Fruit fly (Drosophila melanogaster) whole organism, embryonic: ENCODE measurements around the gene CG45066.

Source experiments
- ATbp ChIP-seq: fragments of 200-800 bp; sonication (Bioruptor generic); optimal IDR thresholded peaks from 2 replicates; lab custom pipeline; 2017; ENCODE audit warnings: missing biosample characterization, mild to moderate bottlenecking, missing genetic modification characterization, missing genetic modification reagents
- Antp ChIP-seq: fragments of 200-800 bp; sonication (Bioruptor generic); optimal IDR thresholded peaks from 3 replicates; lab custom pipeline; 2016; ENCODE audit warnings: missing biosample characterization, missing genetic modification characterization
- Bgb ChIP-seq: fragments of 200-800 bp; sonication (Bioruptor generic); IDR thresholded peaks from 2 replicates; pipeline ENCODE4 v1.3.6; 2022; ENCODE audit warnings: missing biosample characterization, missing genetic modification characterization; ENCODE audit not compliant: partially characterized antibody
- Blimp-1 ChIP-seq: fragments of 200-800 bp; sonication (Bioruptor generic); optimal IDR thresholded peaks from 3 replicates; lab custom pipeline; 2018; ENCODE audit warnings: missing biosample characterization, missing genetic modification characterization, mild to moderate bottlenecking, moderate library complexity, missing genetic modification reagents
- CG10209 ChIP-seq: fragments of 200-800 bp; sonication (Bioruptor generic); optimal IDR thresholded peaks from 3 replicates; lab custom pipeline; 2017; ENCODE audit warnings: missing biosample characterization, mild to moderate bottlenecking, missing genetic modification characterization, missing genetic modification reagents
- CG10274 ChIP-seq: fragments of 200-800 bp; sonication (Bioruptor generic); optimal IDR thresholded peaks from 3 replicates; lab custom pipeline; 2017; ENCODE audit warnings: missing biosample characterization, mild to moderate bottlenecking, missing genetic modification characterization
- CG10462 ChIP-seq: fragments of 200-800 bp; sonication (Bioruptor generic); optimal IDR thresholded peaks from 2 replicates; lab custom pipeline; 2016; ENCODE audit warnings: missing biosample characterization, missing genetic modification characterization
- CG10654 ChIP-seq: fragments of 200-800 bp; sonication (Bioruptor generic); optimal IDR thresholded peaks from 2 replicates; lab custom pipeline; 2016; ENCODE audit warnings: missing biosample characterization, missing genetic modification characterization
- CG11093 ChIP-seq: fragments of 200-800 bp; sonication (Bioruptor generic); IDR thresholded peaks from 3 replicates; pipeline ENCODE4 v1.3.6; 2022; ENCODE audit warnings: missing biosample characterization, missing genetic modification characterization
- CG12942 ChIP-seq: fragments of 200-800 bp; sonication (Bioruptor generic); optimal IDR thresholded peaks from 3 replicates; lab custom pipeline; 2016; ENCODE audit warnings: missing biosample characterization, missing genetic modification characterization
- CG14965 ChIP-seq: fragments of 200-800 bp; sonication (Bioruptor generic); optimal IDR thresholded peaks from 2 replicates; lab custom pipeline; 2016; ENCODE audit warnings: missing biosample characterization, missing genetic modification characterization, borderline replicate concordance
- CG18599 ChIP-seq: fragments of 200-800 bp; sonication (Bioruptor generic); optimal IDR thresholded peaks from 3 replicates; lab custom pipeline; 2017; ENCODE audit warnings: missing biosample characterization, missing genetic modification characterization, mild to moderate bottlenecking, moderate library complexity, missing genetic modification reagents
- CG2678 ChIP-seq: fragments of 200-800 bp; sonication (Bioruptor generic); optimal IDR thresholded peaks from 3 replicates; lab custom pipeline; 2019; ENCODE audit warnings: missing biosample characterization, mild to moderate bottlenecking, missing genetic modification characterization, moderate library complexity
- CG30403 ChIP-seq: fragments of 200-800 bp; sonication (Bioruptor generic); optimal IDR thresholded peaks from 3 replicates; lab custom pipeline; 2016; ENCODE audit warnings: missing biosample characterization, missing genetic modification characterization
- CG3065 ChIP-seq: fragments of 200-800 bp; sonication (Bioruptor generic); optimal IDR thresholded peaks from 2 replicates; lab custom pipeline; 2016; ENCODE audit warnings: missing biosample characterization, missing genetic modification characterization
- CG3838 ChIP-seq: fragments of 200-800 bp; sonication (Bioruptor generic); optimal IDR thresholded peaks from 3 replicates; lab custom pipeline; 2016; ENCODE audit warnings: missing biosample characterization, missing genetic modification characterization
- CG4282 ChIP-seq: fragments of 200-800 bp; sonication (Bioruptor generic); optimal IDR thresholded peaks from 2 replicates; lab custom pipeline; 2016; ENCODE audit warnings: missing biosample characterization, missing genetic modification characterization
- CG4424 ChIP-seq: fragments of 200-800 bp; sonication (Bioruptor generic); optimal IDR thresholded peaks from 3 replicates; lab custom pipeline; 2016; ENCODE audit warnings: missing biosample characterization, missing genetic modification characterization
- CG6791 ChIP-seq: fragments of 200-800 bp; sonication (Bioruptor generic); IDR thresholded peaks from 3 replicates; pipeline ENCODE4 v1.3.6; 2022; ENCODE audit warnings: missing biosample characterization, missing genetic modification characterization; ENCODE audit not compliant: partially characterized antibody
- CG9932 ChIP-seq: fragments of 200-800 bp; sonication (Bioruptor generic); IDR thresholded peaks from 2 replicates; pipeline ENCODE4 v1.3.6; 2022; ENCODE audit warnings: missing biosample characterization, missing genetic modification characterization
- CTCF ChIP-seq: fragments of 200-800 bp; sonication (Bioruptor generic); optimal IDR thresholded peaks from 2 replicates; lab custom pipeline; 2017; ENCODE audit warnings: missing biosample characterization, mild to moderate bottlenecking, missing genetic modification characterization, moderate library complexity
- CrebB ChIP-seq: fragments of 200-800 bp; sonication (Bioruptor generic); optimal IDR thresholded peaks from 3 replicates; lab custom pipeline; 2018; ENCODE audit warnings: missing biosample characterization, mild to moderate bottlenecking, missing genetic modification characterization
- E2f2 ChIP-seq: fragments of 200-800 bp; sonication (Bioruptor generic); IDR thresholded peaks from 2 replicates; pipeline ENCODE4 v1.3.6; 2022; ENCODE audit warnings: missing biosample characterization, missing genetic modification characterization
- Elba2 ChIP-seq: fragments of 200-800 bp; sonication (Bioruptor generic); optimal IDR thresholded peaks from 3 replicates; lab custom pipeline; 2016; ENCODE audit warnings: missing biosample characterization, missing genetic modification characterization
- Ets65A ChIP-seq: fragments of 200-800 bp; sonication (Bioruptor generic); peaks from one replicate; lab custom pipeline; 2016; ENCODE audit warnings: missing biosample characterization, missing genetic modification characterization
- Ets97D ChIP-seq: fragments of 200-800 bp; sonication (Bioruptor generic); optimal IDR thresholded peaks from 3 replicates; lab custom pipeline; 2016; ENCODE audit warnings: missing biosample characterization, missing genetic modification characterization
- HHEX ChIP-seq: fragments of 200-800 bp; sonication (Bioruptor generic); optimal IDR thresholded peaks from 3 replicates; lab custom pipeline; 2017; ENCODE audit warnings: missing biosample characterization, mild to moderate bottlenecking, missing genetic modification characterization, missing genetic modification reagents
- Hsf ChIP-seq: fragments of 200-800 bp; sonication (Bioruptor generic); optimal IDR thresholded peaks from 3 replicates; lab custom pipeline; 2016; ENCODE audit warnings: missing biosample characterization, missing genetic modification characterization
- Kr ChIP-seq: fragments of 200-800 bp; sonication (Bioruptor generic); optimal IDR thresholded peaks from 2 replicates; lab custom pipeline; 2017; ENCODE audit warnings: missing biosample characterization, mild to moderate bottlenecking, missing genetic modification characterization
- Optix ChIP-seq: fragments of 200-800 bp; sonication (Bioruptor generic); IDR thresholded peaks from 3 replicates; pipeline ENCODE4 v1.3.6; 2022; ENCODE audit warnings: missing biosample characterization, missing genetic modification characterization
- Sox102F ChIP-seq: fragments of 200-800 bp; sonication (Bioruptor generic); optimal IDR thresholded peaks from 2 replicates; lab custom pipeline; 2018; ENCODE audit warnings: missing biosample characterization, mild to moderate bottlenecking, missing genetic modification characterization, moderate library complexity
- Sry-δ ChIP-seq: fragments of 200-800 bp; sonication (Bioruptor generic); optimal IDR thresholded peaks from 2 replicates; lab custom pipeline; 2016; ENCODE audit warnings: missing biosample characterization, missing genetic modification characterization
- Taf1 ChIP-seq: fragments of 200-800 bp; sonication (Bioruptor generic); IDR thresholded peaks from 2 replicates; pipeline ENCODE4 v1.3.6; 2022; ENCODE audit warnings: missing biosample characterization, missing genetic modification characterization
- ash1 ChIP-seq: fragments of 200-800 bp; sonication (Bioruptor generic); optimal IDR thresholded peaks from 2 replicates; lab custom pipeline; 2018; ENCODE audit warnings: missing biosample characterization, mild to moderate bottlenecking, missing genetic modification characterization
- bowl ChIP-seq: fragments of 200-800 bp; sonication (Bioruptor generic); IDR thresholded peaks from 2 replicates; pipeline ENCODE4 v1.3.6; 2022; ENCODE audit warnings: missing biosample characterization, missing genetic modification characterization
- crc ChIP-seq: fragments of 200-800 bp; sonication (Bioruptor generic); optimal IDR thresholded peaks from 2 replicates; lab custom pipeline; 2016; ENCODE audit warnings: missing biosample characterization, missing genetic modification characterization
- dm ChIP-seq: fragments of 200-800 bp; sonication (Bioruptor generic); optimal IDR thresholded peaks from 3 replicates; lab custom pipeline; 2016; ENCODE audit warnings: missing biosample characterization, missing genetic modification characterization
- eyg ChIP-seq: fragments of 200-800 bp; sonication (Bioruptor generic); optimal IDR thresholded peaks from 3 replicates; lab custom pipeline; 2016; ENCODE audit warnings: missing biosample characterization, missing genetic modification characterization
- fd64A ChIP-seq: fragments of 200-800 bp; sonication (Bioruptor generic); optimal IDR thresholded peaks from 3 replicates; lab custom pipeline; 2018; ENCODE audit warnings: missing biosample characterization, mild to moderate bottlenecking, missing genetic modification characterization
- jumu ChIP-seq: fragments of 200-800 bp; sonication (Bioruptor generic); optimal IDR thresholded peaks from 3 replicates; lab custom pipeline; 2016; ENCODE audit warnings: missing biosample characterization, missing genetic modification characterization
- lmd ChIP-seq: fragments of 200-800 bp; sonication (Bioruptor generic); IDR thresholded peaks from 2 replicates; pipeline ENCODE4 v1.3.6; 2022; ENCODE audit warnings: missing biosample characterization, missing genetic modification characterization
- nom ChIP-seq: fragments of 200-800 bp; sonication (Bioruptor generic); optimal IDR thresholded peaks from 2 replicates; lab custom pipeline; 2017; ENCODE audit warnings: missing biosample characterization, missing genetic modification characterization, mild to moderate bottlenecking, moderate library complexity, missing genetic modification reagents
- otp ChIP-seq: fragments of 200-800 bp; sonication (Bioruptor generic); IDR thresholded peaks from 3 replicates; pipeline ENCODE4, ENCODE4 v1.3.6; 2022; ENCODE audit warnings: missing biosample characterization, missing genetic modification characterization
- pita ChIP-seq: fragments of 200-800 bp; sonication (Bioruptor generic); optimal IDR thresholded peaks from 2 replicates; lab custom pipeline; 2017; ENCODE audit warnings: missing biosample characterization, mild to moderate bottlenecking, missing genetic modification characterization
- salm ChIP-seq: fragments of 200-800 bp; sonication (Bioruptor generic); optimal IDR thresholded peaks from 2 replicates; lab custom pipeline; 2018; ENCODE audit warnings: missing biosample characterization, mild to moderate bottlenecking, missing genetic modification characterization
- schlank ChIP-seq: fragments of 200-800 bp; sonication (Bioruptor generic); optimal IDR thresholded peaks from 2 replicates; lab custom pipeline; 2018; ENCODE audit warnings: missing biosample characterization, mild to moderate bottlenecking, missing genetic modification characterization
- slou ChIP-seq: fragments of 200-800 bp; sonication (Bioruptor generic); optimal IDR thresholded peaks from 3 replicates; lab custom pipeline; 2016; ENCODE audit warnings: missing biosample characterization, missing genetic modification characterization
- slp2 ChIP-seq: fragments of 200-800 bp; sonication (Bioruptor generic); optimal IDR thresholded peaks from 2 replicates; lab custom pipeline; 2016; ENCODE audit warnings: missing biosample characterization, missing genetic modification characterization
- twi ChIP-seq: fragments of 200-800 bp; optimal IDR thresholded peaks from 2 replicates; lab custom pipeline; 2019; ENCODE audit warnings: missing biosample characterization, mild to moderate bottlenecking, missing genetic modification characterization, moderate library complexity
- tx ChIP-seq: fragments of 200-800 bp; sonication (Bioruptor generic); optimal IDR thresholded peaks from 2 replicates; lab custom pipeline; 2016; ENCODE audit warnings: missing biosample characterization, missing genetic modification characterization
- vnd ChIP-seq: fragments of 200-800 bp; sonication (Bioruptor generic); IDR thresholded peaks from 3 replicates; pipeline ENCODE4 v1.3.6; 2022; ENCODE audit warnings: missing biosample characterization, missing genetic modification characterization; ENCODE audit not compliant: partially characterized antibody

Gene CG45066

DNA sequence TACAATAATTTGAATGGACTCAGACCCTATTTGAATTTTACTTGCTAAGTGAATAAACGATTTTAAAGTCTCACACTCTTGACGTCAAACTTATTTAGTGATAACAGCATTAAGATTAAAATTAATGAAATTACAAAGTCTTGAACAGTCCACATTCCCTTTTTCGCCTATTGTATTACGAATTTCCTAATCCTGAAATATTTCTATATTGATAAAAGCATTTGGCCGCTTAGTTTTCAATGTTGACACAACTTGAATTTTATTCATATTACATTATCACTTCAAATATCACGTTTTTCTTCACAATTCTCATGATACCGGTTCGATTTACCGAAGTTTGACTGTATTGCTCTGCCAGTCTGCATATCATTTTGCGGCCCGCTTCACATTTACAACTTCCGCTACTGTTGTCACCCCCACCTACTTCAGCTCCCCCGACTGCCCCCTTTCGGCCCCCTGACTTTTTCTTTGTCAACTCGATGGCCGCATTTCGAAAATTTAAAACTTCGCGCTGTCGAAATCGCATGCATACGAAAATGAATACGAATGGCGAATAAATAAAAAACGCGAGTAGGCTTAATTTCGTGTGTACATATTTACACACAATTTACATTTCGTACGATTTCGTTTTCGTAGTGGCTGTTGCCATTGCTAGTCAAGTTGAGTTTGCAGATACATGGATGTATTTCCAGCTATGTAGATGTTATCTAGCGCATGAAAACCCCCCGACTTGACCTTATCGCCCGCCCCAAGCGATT lies 32.5 kb downstream of the CG45066 start (continued):
- TF ChIP-seq slou (no peak), Hsf (GFP tag; lab: Kevin White, UChicago) (no peak), Antp (GFP tag; lab: Kevin White, UChicago) (no peak), Elba2 (GFP tag; lab: Kevin White, UChicago) (no peak), Sox102F (GFP tag; lab: Kevin White, UChicago) (peak; percentile 48), CG18599 (peak; percentile 61), lmd (GFP tag; lab: Robert Waterston, UW) (peak; percentile 44; the same call in 1 of the 2 replicates), bowl (GFP tag; lab: Robert Waterston, UW) (no peak), CG10274 (GFP tag; lab: Kevin White, UChicago) (no peak), CrebB (tag; lab: Kevin White, UChicago) (peak; percentile 56), CG3838 (GFP tag; lab: Kevin White, UChicago) (no peak), CG30403 (GFP tag; lab: Kevin White, UChicago) (peak; percentile 50), schlank (tag; lab: Kevin White, UChicago) (peak; percentile 49), twi (no peak), jumu (GFP tag; lab: Kevin White, UChicago) (no peak), CG2678 (tag; lab: Kevin White, UChicago) (peak; percentile 68), eyg (GFP tag; lab: Kevin White, UChicago) (no peak), Sry-δ (GFP tag; lab: Kevin White, UChicago) (no peak), CG10654 (GFP tag; lab: Kevin White, UChicago) (no peak), pita (GFP tag; lab: Kevin White, UChicago) (no peak), CG4282 (GFP tag; lab: Kevin White, UChicago) (no peak), HHEX (peak; percentile 67), Blimp-1 (GFP tag; lab: Kevin White, UChicago) (peak; percentile 5), CG10462 (no peak), CG6791 (GFP tag; lab: Robert Waterston, UW) (no peak), Ets97D (GFP tag; lab: Kevin White, UChicago) (no peak), Kr (GFP tag; lab: Kevin White, UChicago) (no peak), salm (tag; lab: Kevin White, UChicago) (peak; percentile 24), tx (GFP tag; lab: Kevin White, UChicago) (no peak), fd64A (GFP tag; lab: Kevin White, UChicago) (no peak), Bgb (GFP tag; lab: Robert Waterston, UW) (no peak), slp2 (GFP tag; lab: Kevin White, UChicago) (no peak), CG14965 (no peak), otp (GFP tag; lab: Robert Waterston, UW) (peak; percentile 23; the same call in 1 of the 3 replicates), CG4424 (GFP tag; lab: Kevin White, UChicago) (peak; percentile 49), vnd (no peak), CG9932 (GFP tag; lab: Robert Waterston, UW) (no peak), CG3065 (GFP tag; lab: Kevin White, UChicago) (no peak), nom (no peak), Optix (GFP tag; lab: Robert Waterston, UW) (no peak), crc (GFP tag; lab: Kevin White, UChicago) (no peak), dm (GFP tag; lab: Kevin White, UChicago) (no peak), Taf1 (no peak), ash1 (GFP tag; lab: Kevin White, UChicago) (no peak), Ets65A (GFP tag; lab: Kevin White, UChicago) (no peak), CTCF (no peak), CG11093 (GFP tag; lab: Robert Waterston, UW) (0 out of 3 replicates have a peak, but pooled peaks have one; percentile 20), CG10209 (peak; percentile 47), ATbp (GFP tag; lab: Kevin White, UChicago) (peak; percentile 51), E2f2 (GFP tag; lab: Robert Waterston, UW) (peak; percentile 50), CG12942 (no peak)
